Worm (Caenorhabditis elegans): ENCODE measurements around the gene vha-14.

ce11 chrIII:9465865-9466264 lies 42.0 kb upstream of the vha-14 start, which contains the start of gene B0464.6:
- TF ChIP-seq skn-1 (tag; optimal IDR thresholded peaks at IDR 0.05) (no peak), madf-9 (GFP tag; conservative IDR thresholded peaks at IDR 0.05) (no peak), snpc-4 (tag; optimal IDR thresholded peaks at IDR 0.05) (no peak)
